Fruit fly (Drosophila melanogaster) whole organism, embryonic: Measurements from ENCODE around the gene Dpm3.

ENCODE experiments used
- Awh ChIP-seq: fragments of 200-800 bp; sonication (Bioruptor generic); IDR thresholded peaks from 2 replicates; pipeline ENCODE4, ENCODE4 v1.3.6; 2022; ENCODE audit warnings: missing biosample characterization, missing genetic modification characterization
- Bteb2 ChIP-seq: fragments of 200-800 bp; sonication (Bioruptor generic); optimal IDR thresholded peaks from 2 replicates; lab custom pipeline; 2016; ENCODE audit warnings: missing biosample characterization, missing genetic modification characterization
- CG10959 ChIP-seq: fragments of 200-800 bp; sonication (Bioruptor generic); IDR thresholded peaks from 2 replicates; pipeline ENCODE4 v1.3.6; 2022; ENCODE audit warnings: missing biosample characterization, missing genetic modification characterization
- CG11093 ChIP-seq: fragments of 200-800 bp; sonication (Bioruptor generic); IDR thresholded peaks from 3 replicates; pipeline ENCODE4 v1.3.6; 2022; ENCODE audit warnings: missing biosample characterization, missing genetic modification characterization
- CG11723 ChIP-seq: fragments of 200-800 bp; sonication (Bioruptor generic); optimal IDR thresholded peaks from 2 replicates; lab custom pipeline; 2017; ENCODE audit warnings: missing biosample characterization, mild to moderate bottlenecking, missing genetic modification characterization
- CG12071 ChIP-seq: fragments of 200-800 bp; sonication (Bioruptor generic); optimal IDR thresholded peaks from 3 replicates; lab custom pipeline; 2018; ENCODE audit warnings: missing biosample characterization, mild to moderate bottlenecking, missing genetic modification characterization
- CG13123 ChIP-seq: fragments of 200-800 bp; sonication (Bioruptor generic); optimal IDR thresholded peaks from 2 replicates; lab custom pipeline; 2016; ENCODE audit warnings: missing biosample characterization, missing genetic modification characterization
- CG14667 ChIP-seq: fragments of 200-800 bp; sonication (Bioruptor generic); IDR thresholded peaks from 2 replicates; pipeline ENCODE4 v1.3.6; 2022; ENCODE audit warnings: missing biosample characterization, missing genetic modification characterization
- CG15011 ChIP-seq: fragments of 200-800 bp; sonication (Bioruptor generic); optimal IDR thresholded peaks from 3 replicates; lab custom pipeline; 2018; ENCODE audit warnings: missing biosample characterization, mild to moderate bottlenecking, missing genetic modification characterization
- CG17612 ChIP-seq: fragments of 200-800 bp; sonication (Bioruptor generic); IDR thresholded peaks from 2 replicates; pipeline ENCODE4 v1.3.6; 2022; ENCODE audit warnings: missing biosample characterization, missing genetic modification characterization
- CG2116 ChIP-seq: fragments of 200-800 bp; sonication (Bioruptor generic); optimal IDR thresholded peaks from 3 replicates; lab custom pipeline; 2018; ENCODE audit warnings: missing biosample characterization, mild to moderate bottlenecking, missing genetic modification characterization
- CG2202 ChIP-seq: fragments of 200-800 bp; sonication (Bioruptor generic); optimal IDR thresholded peaks from 2 replicates; lab custom pipeline; 2018; ENCODE audit warnings: missing biosample characterization, mild to moderate bottlenecking, missing genetic modification characterization
- CG2875 ChIP-seq: fragments of 200-800 bp; sonication (Bioruptor generic); optimal IDR thresholded peaks from 2 replicates; lab custom pipeline; 2017; ENCODE audit warnings: missing biosample characterization, mild to moderate bottlenecking, missing genetic modification characterization, missing genetic modification reagents
- CG4360 ChIP-seq: fragments of 200-800 bp; sonication (Bioruptor generic); IDR thresholded peaks from 2 replicates; pipeline ENCODE4 v1.3.6; 2022; ENCODE audit warnings: missing biosample characterization, missing genetic modification characterization
- CG7271 ChIP-seq: fragments of 200-800 bp; sonication (Bioruptor generic); optimal IDR thresholded peaks from 2 replicates; lab custom pipeline; 2018; ENCODE audit warnings: missing biosample characterization, mild to moderate bottlenecking, missing genetic modification characterization, moderate library complexity
- CG7987 ChIP-seq: fragments of 200-800 bp; sonication (Bioruptor generic); optimal IDR thresholded peaks from 2 replicates; lab custom pipeline; 2018; ENCODE audit warnings: missing biosample characterization, mild to moderate bottlenecking, missing genetic modification characterization, moderate library complexity
- CTCF ChIP-seq: fragments of 200-800 bp; sonication (Bioruptor generic); optimal IDR thresholded peaks from 2 replicates; lab custom pipeline; 2017; ENCODE audit warnings: missing biosample characterization, mild to moderate bottlenecking, missing genetic modification characterization, moderate library complexity
- CoRest ChIP-seq: fragments of 200-800 bp; sonication (Bioruptor generic); optimal IDR thresholded peaks from 3 replicates; lab custom pipeline; 2018; ENCODE audit warnings: missing biosample characterization, mild to moderate bottlenecking, missing genetic modification characterization, moderate library complexity
- Dfd ChIP-seq, 2 experiments: fragments of >200 bp; optimal IDR thresholded peaks; 2 replicates each; lab custom pipeline; 2017; ENCODE audit warnings: missing biosample characterization in 2 of 2, missing genetic modification characterization in 2 of 2
- Dp ChIP-seq: fragments of 200-800 bp; sonication (Bioruptor generic); optimal IDR thresholded peaks from 2 replicates; lab custom pipeline; 2018; ENCODE audit warnings: missing biosample characterization, mild to moderate bottlenecking, missing genetic modification characterization, moderate library complexity
- Drgx ChIP-seq: fragments of 200-800 bp; sonication (Bioruptor generic); IDR thresholded peaks from 2 replicates; pipeline ENCODE4 v1.3.6; 2022; ENCODE audit warnings: missing biosample characterization, missing genetic modification characterization
- Gsc ChIP-seq: fragments of 200-800 bp; sonication (Bioruptor generic); IDR thresholded peaks from 2 replicates; pipeline ENCODE4 v1.3.6; 2022; ENCODE audit warnings: missing biosample characterization, missing genetic modification characterization
- H2.0 ChIP-seq: fragments of 200-800 bp; sonication (Bioruptor generic); IDR thresholded peaks from 2 replicates; pipeline ENCODE4 v1.3.6; 2022; ENCODE audit warnings: missing biosample characterization, missing genetic modification characterization
- Hmr ChIP-seq: fragments of 200-800 bp; sonication (Bioruptor generic); optimal IDR thresholded peaks from 3 replicates; lab custom pipeline; 2017; ENCODE audit warnings: mild to moderate bottlenecking, missing biosample characterization, missing genetic modification reagents, missing genetic modification characterization
- Kr ChIP-seq: fragments of 200-800 bp; sonication (Bioruptor generic); optimal IDR thresholded peaks from 2 replicates; lab custom pipeline; 2017; ENCODE audit warnings: missing biosample characterization, mild to moderate bottlenecking, missing genetic modification characterization
- Max ChIP-seq: fragments of 200-800 bp; sonication (Bioruptor generic); optimal IDR thresholded peaks from 2 replicates; lab custom pipeline; 2016; ENCODE audit warnings: missing biosample characterization, mild to moderate bottlenecking, missing genetic modification characterization
- NC2β ChIP-seq: fragments of 200-800 bp; sonication (Bioruptor generic); optimal IDR thresholded peaks from 2 replicates; lab custom pipeline; 2016; ENCODE audit warnings: missing biosample characterization, missing genetic modification characterization
- Oli ChIP-seq: fragments of 200-800 bp; sonication (Bioruptor generic); optimal IDR thresholded peaks from 2 replicates; lab custom pipeline; 2018; ENCODE audit warnings: missing biosample characterization, mild to moderate bottlenecking, missing genetic modification characterization, moderate library complexity
- Optix ChIP-seq: fragments of 200-800 bp; sonication (Bioruptor generic); IDR thresholded peaks from 3 replicates; pipeline ENCODE4 v1.3.6; 2022; ENCODE audit warnings: missing biosample characterization, missing genetic modification characterization
- Sox102F ChIP-seq: fragments of 200-800 bp; sonication (Bioruptor generic); optimal IDR thresholded peaks from 2 replicates; lab custom pipeline; 2018; ENCODE audit warnings: missing biosample characterization, mild to moderate bottlenecking, missing genetic modification characterization, moderate library complexity
- Ssrp ChIP-seq: fragments of 200-800 bp; sonication (Bioruptor generic); optimal IDR thresholded peaks from 2 replicates; lab custom pipeline; 2018; ENCODE audit warnings: missing biosample characterization, mild to moderate bottlenecking, missing genetic modification characterization, moderate library complexity
- amos ChIP-seq: fragments of 200-800 bp; sonication (Bioruptor generic); IDR thresholded peaks from 2 replicates; pipeline ENCODE4 v1.3.6; 2022; ENCODE audit warnings: missing biosample characterization, missing genetic modification characterization; ENCODE audit not compliant: partially characterized antibody
- crp ChIP-seq, 2 experiments: fragments of 200-800 bp; sonication (Bioruptor generic); optimal IDR thresholded peaks; 2 replicates in 1 of 2; 3 replicates in 1 of 2; lab custom pipeline; 2017; ENCODE audit warnings: missing biosample characterization in 2 of 2, missing genetic modification characterization in 2 of 2, mild to moderate bottlenecking in 1 of 2, moderate library complexity in 1 of 2
- eve ChIP-seq, 2 experiments: fragments of >200 bp; optimal IDR thresholded peaks; 2 replicates each; lab custom pipeline; 2017; ENCODE audit warnings: missing biosample characterization in 2 of 2, missing genetic modification characterization in 2 of 2
- fd64A ChIP-seq: fragments of 200-800 bp; sonication (Bioruptor generic); optimal IDR thresholded peaks from 3 replicates; lab custom pipeline; 2018; ENCODE audit warnings: missing biosample characterization, mild to moderate bottlenecking, missing genetic modification characterization
- fd96Cb ChIP-seq: fragments of 200-800 bp; sonication (Bioruptor generic); optimal IDR thresholded peaks from 2 replicates; lab custom pipeline; 2018; ENCODE audit warnings: missing biosample characterization, mild to moderate bottlenecking, missing genetic modification characterization, moderate library complexity
- gfzf ChIP-seq: fragments of 200-800 bp; sonication (Bioruptor generic); optimal IDR thresholded peaks from 2 replicates; lab custom pipeline; 2016; ENCODE audit warnings: missing biosample characterization, mild to moderate bottlenecking, missing genetic modification characterization, moderate library complexity
- insv ChIP-seq, 2 experiments: fragments of 200-800 bp; sonication (Bioruptor generic); optimal IDR thresholded peaks; 3 replicates each; lab custom pipeline; 2016 to 2018; ENCODE audit warnings: missing biosample characterization in 2 of 2, missing genetic modification characterization in 2 of 2
- kah ChIP-seq: fragments of 200-800 bp; sonication (Bioruptor generic); optimal IDR thresholded peaks from 2 replicates; lab custom pipeline; 2018; ENCODE audit warnings: missing biosample characterization, mild to moderate bottlenecking, missing genetic modification characterization
- ken ChIP-seq: fragments of 200-800 bp; sonication (Bioruptor generic); IDR thresholded peaks from 3 replicates; pipeline ENCODE4 v1.3.6; 2022; ENCODE audit warnings: missing biosample characterization, missing genetic modification characterization
- lbe ChIP-seq: fragments of 200-800 bp; sonication (Bioruptor generic); optimal IDR thresholded peaks from 2 replicates; lab custom pipeline; 2016; ENCODE audit warnings: missing biosample characterization, mild to moderate bottlenecking, missing genetic modification characterization
- nom ChIP-seq: fragments of 200-800 bp; sonication (Bioruptor generic); optimal IDR thresholded peaks from 2 replicates; lab custom pipeline; 2017; ENCODE audit warnings: missing biosample characterization, missing genetic modification characterization, mild to moderate bottlenecking, moderate library complexity, missing genetic modification reagents
- pfk ChIP-seq: fragments of 200-800 bp; sonication (Bioruptor generic); optimal IDR thresholded peaks from 2 replicates; lab custom pipeline; 2018; ENCODE audit warnings: missing biosample characterization, mild to moderate bottlenecking, missing genetic modification characterization, moderate library complexity
- pzg ChIP-seq: fragments of 200-800 bp; sonication (Bioruptor generic); optimal IDR thresholded peaks from 3 replicates; lab custom pipeline; 2018; ENCODE audit warnings: missing biosample characterization, mild to moderate bottlenecking, missing genetic modification characterization, moderate library complexity
- run ChIP-seq: fragments of 200-800 bp; sonication (Bioruptor generic); optimal IDR thresholded peaks from 3 replicates; lab custom pipeline; 2018; ENCODE audit warnings: missing biosample characterization, mild to moderate bottlenecking, missing genetic modification characterization
- sqz ChIP-seq: fragments of 200-800 bp; sonication (Bioruptor generic); optimal IDR thresholded peaks from 3 replicates; lab custom pipeline; 2018; ENCODE audit warnings: missing biosample characterization, mild to moderate bottlenecking, missing genetic modification characterization
- tgo ChIP-seq: fragments of 200-800 bp; sonication (Bioruptor generic); IDR thresholded peaks from 3 replicates; pipeline ENCODE4 v1.3.6; 2022; ENCODE audit warnings: missing biosample characterization, missing genetic modification characterization
- tio ChIP-seq: fragments of 200-800 bp; sonication (Bioruptor generic); optimal IDR thresholded peaks from 2 replicates; lab custom pipeline; 2017; ENCODE audit warnings: missing biosample characterization, missing genetic modification characterization, inconsistent platforms
- vvl ChIP-seq: fragments of 200-800 bp; sonication (Bioruptor generic); IDR thresholded peaks from 2 replicates; pipeline ENCODE4 v1.3.6; 2022; ENCODE audit warnings: missing biosample characterization, missing genetic modification characterization
- zen ChIP-seq: fragments of 200-800 bp; sonication (Bioruptor generic); optimal IDR thresholded peaks from 3 replicates; lab custom pipeline; 2018; ENCODE audit warnings: missing biosample characterization, mild to moderate bottlenecking, missing genetic modification characterization, moderate library complexity

Gene Dpm3

DNA sequence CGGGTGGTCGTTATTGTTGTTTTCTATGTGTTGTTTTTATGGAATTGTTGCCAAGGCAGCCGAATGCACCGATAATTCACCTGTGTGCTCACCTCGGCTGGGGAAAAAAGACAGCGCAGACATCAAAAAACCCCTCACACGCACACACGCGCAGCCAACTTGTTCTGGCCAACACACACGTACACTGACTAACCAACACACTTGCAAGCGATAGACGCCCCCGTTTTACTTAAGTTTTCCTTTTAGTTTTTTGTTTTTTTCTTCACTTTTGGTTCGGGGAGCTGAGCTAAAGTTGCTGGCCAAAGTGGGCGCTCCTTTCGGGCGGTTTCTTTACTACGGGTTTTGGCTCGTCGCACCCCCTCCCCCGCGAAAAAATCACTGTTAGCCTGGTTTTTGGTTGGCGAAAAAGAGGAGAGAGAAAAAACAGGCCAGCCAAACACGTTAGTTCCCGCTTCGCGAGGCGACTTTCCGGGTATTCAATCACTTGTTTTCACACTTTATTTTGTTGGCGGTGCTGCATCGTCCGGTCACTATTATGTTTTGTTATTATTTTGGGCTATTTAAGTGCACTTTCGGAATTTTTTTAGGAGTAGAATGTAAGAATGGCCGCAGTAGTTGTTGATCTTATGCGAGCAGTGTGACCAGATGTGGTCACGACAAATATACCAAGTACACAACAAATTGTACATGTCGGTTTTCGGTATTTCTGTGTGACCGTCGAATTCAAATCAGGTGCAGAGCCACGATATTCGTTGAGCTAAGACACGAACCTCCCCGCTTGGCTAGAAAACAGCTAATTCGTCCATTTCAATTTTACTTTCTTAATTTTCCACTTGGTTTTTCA is 31.7 kb upstream of the Dpm3 start, which contains the start of gene yrt (continued):
- TF ChIP-seq pfk (no peak), fd64A (no peak), Optix (GFP tag; lab: Robert Waterston, UW) (no peak), Awh (GFP tag; lab: Robert Waterston, UW) (no peak), CG2116 (GFP tag; lab: Kevin White, UChicago) (peak; percentile 16), CTCF (peak; percentile 77), run (no peak), Drgx (peak; percentile 27; the same call in 1 of the 2 replicates), Dp (peak; percentile 49), CG11723 (GFP tag; lab: Kevin White, UChicago) (no peak), CG17612 (no peak), crp (GFP tag; optimal IDR thresholded peaks at IDR 0.05; lab: Kevin White, UChicago) (no peak), insv (GFP tag; optimal IDR thresholded peaks at IDR 0.05; lab: Kevin White, UChicago) (peak in 1 of 2 experiments; percentile 68), Gsc (GFP tag; lab: Robert Waterston, UW) (no peak), sqz (GFP tag; lab: Kevin White, UChicago) (peak; percentile 38), Bteb2 (no peak), lbe (GFP tag; lab: Kevin White, UChicago) (no peak), CG7987 (GFP tag; lab: Kevin White, UChicago) (no peak), ken (GFP tag; lab: Robert Waterston, UW) (no peak), CG2875 (GFP tag; lab: Kevin White, UChicago) (no peak), CG7271 (no peak), CG11093 (GFP tag; lab: Robert Waterston, UW) (no peak), nom (GFP tag; lab: Kevin White, UChicago) (no peak), gfzf (peak; percentile 96), CG13123 (no peak), CoRest (tag; lab: Kevin White, UChicago) (peak; percentile 15), NC2β (no peak), CG4360 (GFP tag; lab: Robert Waterston, UW) (no peak), amos (GFP tag; lab: Robert Waterston, UW) (peak; percentile 20; the same call in 1 of the 2 replicates), zen (tag; lab: Kevin White, UChicago) (peak; percentile 25), Sox102F (GFP tag; lab: Kevin White, UChicago) (no peak), CG12071 (no peak), H2.0 (GFP tag; lab: Robert Waterston, UW) (no peak), eve (GFP tag; optimal IDR thresholded peaks at IDR 0.05; lab: Kevin White, UChicago) (no peak), CG10959 (GFP tag; lab: Robert Waterston, UW) (no peak), Kr (no peak), Max (no peak), tio (GFP tag; lab: Kevin White, UChicago) (no peak), vvl (GFP tag; lab: Robert Waterston, UW) (peak; percentile 48), tgo (GFP tag; lab: Robert Waterston, UW) (no peak), Dfd (GFP tag; optimal IDR thresholded peaks at IDR 0.05; lab: Kevin White, UChicago) (no peak), CG14667 (GFP tag; lab: Robert Waterston, UW) (no peak), fd96Cb (tag; lab: Kevin White, UChicago) (no peak), CG2202 (tag; lab: Kevin White, UChicago) (no peak), kah (GFP tag; lab: Kevin White, UChicago) (no peak), CG15011 (GFP tag; lab: Kevin White, UChicago) (no peak), Hmr (GFP tag; lab: Kevin White, UChicago) (peak; percentile 28), pzg (GFP tag; lab: Kevin White, UChicago) (peak; percentile 90), Ssrp (tag; lab: Kevin White, UChicago) (no peak), Oli (tag; lab: Kevin White, UChicago) (no peak)
